Fruit fly (Drosophila melanogaster): ENCODE measurements around the gene ssp2.

The ssp2 gene

dm6 chr3L:14002524-14003135 lies 37.6 kb downstream of the ssp2 start (continued):
- TF ChIP-seq da (GFP tag; optimal IDR thresholded peaks at IDR 0.05) (no peak), gt (GFP tag; IDR thresholded peaks at IDR 0.05) (no peak), CG7987 (GFP tag; optimal IDR thresholded peaks at IDR 0.05) (no peak), crol (GFP tag; IDR thresholded peaks at IDR 0.05) (no peak), Neu2 (GFP tag; optimal IDR thresholded peaks at IDR 0.05; ENCODE audit: borderline replicate concordance) (no peak)

- peak; percentile 37 for TF ChIP-seq nom (GFP tag; optimal IDR thresholded peaks at IDR 0.05)
- no peak for TF ChIP-seq bigmax (GFP tag; optimal IDR thresholded peaks at IDR 0.05)
- TF ChIP-seq grau (tag; optimal IDR thresholded peaks at IDR 0.05) = peak; percentile 18
- no peak for TF ChIP-seq Nf-YA (GFP tag; IDR thresholded peaks at IDR 0.05)
- 0 out of 2 replicates have a peak, but pooled peaks have one; percentile 21 for TF ChIP-seq Drgx (GFP tag; IDR thresholded peaks at IDR 0.05)
- TF ChIP-seq CG4424 (GFP tag; optimal IDR thresholded peaks at IDR 0.05) = no peak
- TF ChIP-seq nerfin-1 (tag; optimal IDR thresholded peaks at IDR 0.05) = no peak
- TF ChIP-seq sqz (GFP tag; optimal IDR thresholded peaks at IDR 0.05) = peak; percentile 78
- TF ChIP-seq sob (GFP tag; IDR thresholded peaks at IDR 0.05) = no peak
- TF ChIP-seq CG8281 (tag; optimal IDR thresholded peaks at IDR 0.05) = no peak
- TF ChIP-seq insv (GFP tag; optimal IDR thresholded peaks at IDR 0.05) = no peak
- TF ChIP-seq CG2120 (GFP tag; optimal IDR thresholded peaks at IDR 0.05) = peak; percentile 42
- TF ChIP-seq CG13775 (GFP tag; optimal IDR thresholded peaks at IDR 0.05) = peak; percentile 14
- TF ChIP-seq dan (GFP tag; IDR thresholded peaks at IDR 0.05) = no peak
- TF ChIP-seq CG7556 (GFP tag; optimal IDR thresholded peaks at IDR 0.05) = peak; percentile 20
- TF ChIP-seq Dip3 (GFP tag; optimal IDR thresholded peaks at IDR 0.05) = peak; percentile 31
- peak; percentile 18 for TF ChIP-seq CG18262 (tag; optimal IDR thresholded peaks at IDR 0.05)
- peak; percentile 21 for TF ChIP-seq sug (tag; optimal IDR thresholded peaks at IDR 0.05)
- TF ChIP-seq Myb (GFP tag; optimal IDR thresholded peaks at IDR 0.05) = no peak
- TF ChIP-seq chn (GFP tag; optimal IDR thresholded peaks at IDR 0.05) = no peak
- TF ChIP-seq MESR4 (GFP tag; optimal IDR thresholded peaks at IDR 0.05) = no peak
- TF ChIP-seq unpg (GFP tag; optimal IDR thresholded peaks at IDR 0.05) = no peak
- TF ChIP-seq prd (optimal IDR thresholded peaks at IDR 0.05) = no peak
- 0 out of 3 replicates have a peak, but pooled peaks have one; percentile 22 for TF ChIP-seq prd (GFP tag; IDR thresholded peaks at IDR 0.05)
- no peak for TF ChIP-seq lbe (GFP tag; optimal IDR thresholded peaks at IDR 0.05)
- no peak for TF ChIP-seq Elba2 (GFP tag; optimal IDR thresholded peaks at IDR 0.05)
- TF ChIP-seq CG13296 (GFP tag; optimal IDR thresholded peaks at IDR 0.05) = no peak
- no peak for TF ChIP-seq Chrac-16 (GFP tag; optimal IDR thresholded peaks at IDR 0.05)
- peak; percentile 33 for TF ChIP-seq Neu2 (GFP tag; optimal IDR thresholded peaks at IDR 0.05; ENCODE audit: borderline replicate concordance)
- TF ChIP-seq ATbp (GFP tag; optimal IDR thresholded peaks at IDR 0.05) = no peak
- peak; percentile 93 for TF ChIP-seq CG9437 (GFP tag; optimal IDR thresholded peaks at IDR 0.05)
- 0 out of 3 replicates have a peak, but pooled peaks have one; percentile 14 for TF ChIP-seq CG34422 (GFP tag; IDR thresholded peaks at IDR 0.05)
- TF ChIP-seq sr (GFP tag; IDR thresholded peaks at IDR 0.05) = no peak
- TF ChIP-seq CG9876 (GFP tag; optimal IDR thresholded peaks at IDR 0.05) = no peak
- TF ChIP-seq lab (GFP tag; optimal IDR thresholded peaks at IDR 0.05) = no peak
- no peak for TF ChIP-seq Gug (GFP tag; IDR thresholded peaks at IDR 0.05)
- TF ChIP-seq gcm (GFP tag; optimal IDR thresholded peaks at IDR 0.05) = no peak
- peak; percentile 7 for TF ChIP-seq CG15269 (tag; optimal IDR thresholded peaks at IDR 0.05)
- no peak for TF ChIP-seq Hr78 (GFP tag; optimal IDR thresholded peaks at IDR 0.05)
- TF ChIP-seq CG6272 (GFP tag; IDR thresholded peaks at IDR 0.05) = no peak
- TF ChIP-seq kni (GFP tag; optimal IDR thresholded peaks at IDR 0.05) = peak; percentile 18
- no peak for TF ChIP-seq CG2116 (GFP tag; optimal IDR thresholded peaks at IDR 0.05)
- no peak for TF ChIP-seq CG16863 (GFP tag; optimal IDR thresholded peaks at IDR 0.05)
Measured at dm6 chr3L:14003297-14004040, 38.5 kb downstream of the ssp2 start.
